1 fruit fly cellular context compared by ENCODE assay signal in genomic region chrX:3774277-3774676, dm6.
TF ChIP-seq lines count a peak whose summit lies in the region.

No protein-coding gene starts in this region.

TF ChIP-seq in whole organism, embryonic, 481 proteins besides CTCF, POLR2A, EP300 and RAD21 (continued from another document and continues in another):
- TF ChIP-seq CG30403 (GFP tag; optimal IDR thresholded peaks at IDR 0.05; lab: Kevin White, UChicago) (peak; percentile 92), CG7271 (tag; optimal IDR thresholded peaks at IDR 0.05; lab: Kevin White, UChicago) (peak; percentile 74), Pdp1 (GFP tag; optimal IDR thresholded peaks at IDR 0.05; lab: Kevin White, UChicago) (peak; percentile 80 to 92), Neu2 (GFP tag; optimal IDR thresholded peaks at IDR 0.05; lab: Kevin White, UChicago; ENCODE audit: borderline replicate concordance) (peak; percentile 38), jing (GFP tag; optimal IDR thresholded peaks at IDR 0.05; lab: Kevin White, UChicago) (peak; percentile 43), Bgb (GFP tag; IDR thresholded peaks at IDR 0.05; lab: Robert Waterston, UW; ENCODE audit: partially characterized antibody) (no peak), CG13123 (GFP tag; optimal IDR thresholded peaks at IDR 0.05; lab: Kevin White, UChicago) (peak; percentile 58), Aef1 (GFP tag; IDR thresholded peaks at IDR 0.05; lab: Robert Waterston, UW) (peak; percentile 91), Lim3 (GFP tag; IDR thresholded peaks at IDR 0.05; lab: Robert Waterston, UW) (peak; percentile 70; the same call in 1 of the 2 replicates), esg (GFP tag; conservative IDR thresholded peaks at IDR 0.05; lab: Robert Waterston, UW) (peak; percentile 88), sc (optimal IDR thresholded peaks at IDR 0.05; lab: Kevin White, UChicago) (no peak), sc (GFP tag; optimal IDR thresholded peaks at IDR 0.05; lab: Kevin White, UChicago) (peak; percentile 34), CG4854 (GFP tag; optimal IDR thresholded peaks at IDR 0.05; lab: Kevin White, UChicago) (peak; percentile 72), Hmx (GFP tag; optimal IDR thresholded peaks at IDR 0.05; lab: Kevin White, UChicago) (peak; percentile 75), phol (tag; optimal IDR thresholded peaks at IDR 0.05; lab: Kevin White, UChicago) (peak; percentile 80), oc (tag; optimal IDR thresholded peaks at IDR 0.05; lab: Kevin White, UChicago) (peak; percentile 67), nau (GFP tag; optimal IDR thresholded peaks at IDR 0.05; lab: Kevin White, UChicago) (peak; percentile 88), lov (optimal IDR thresholded peaks at IDR 0.05; lab: Kevin White, UChicago) (no peak), lov (GFP tag; IDR thresholded peaks at IDR 0.05; lab: Robert Waterston, UW) (no peak), CG14860 (GFP tag; IDR thresholded peaks at IDR 0.05; lab: Robert Waterston, UW; ENCODE audit: partially characterized antibody) (no peak), CG32532 (GFP tag; IDR thresholded peaks at IDR 0.05; lab: Robert Waterston, UW) (peak; percentile 97), CG43689 (GFP tag; IDR thresholded peaks at IDR 0.05; lab: Robert Waterston, UW) (no peak; the same call in 1 of the 2 replicates), maf-S (GFP tag; optimal IDR thresholded peaks at IDR 0.05; lab: Kevin White, UChicago) (peak; percentile 90), unpg (GFP tag; optimal IDR thresholded peaks at IDR 0.05; lab: Kevin White, UChicago) (peak; percentile 94), kah (GFP tag; optimal IDR thresholded peaks at IDR 0.05; lab: Kevin White, UChicago) (peak; percentile 72), z (GFP tag; IDR thresholded peaks at IDR 0.05; lab: Robert Waterston, UW) (no peak), CG14965 (GFP tag; optimal IDR thresholded peaks at IDR 0.05; lab: Kevin White, UChicago; ENCODE audit: borderline replicate concordance) (peak; percentile 17), pb (GFP tag; optimal IDR thresholded peaks at IDR 0.05; lab: Kevin White, UChicago) (peak; percentile 48), Gug (GFP tag; IDR thresholded peaks at IDR 0.05; lab: Robert Waterston, UW) (peak; percentile 80), dysf (GFP tag; IDR thresholded peaks at IDR 0.05; lab: Robert Waterston, UW) (peak; percentile 96), HLH4C (GFP tag; IDR thresholded peaks at IDR 0.05; lab: Robert Waterston, UW; ENCODE audit: partially characterized antibody) (no peak), sug (tag; optimal IDR thresholded peaks at IDR 0.05; lab: Kevin White, UChicago) (peak; percentile 91), BEAF-32 (GFP tag; optimal IDR thresholded peaks at IDR 0.05; lab: Kevin White, UChicago) (no peak), Hmr (GFP tag; optimal IDR thresholded peaks at IDR 0.05; lab: Kevin White, UChicago) (peak; percentile 95), Taf1 (GFP tag; IDR thresholded peaks at IDR 0.05; lab: Robert Waterston, UW) (peak; percentile 91), eyg (GFP tag; optimal IDR thresholded peaks at IDR 0.05; lab: Kevin White, UChicago) (peak; percentile 77), CG12744 (GFP tag; optimal IDR thresholded peaks at IDR 0.05; lab: Kevin White, UChicago) (peak; percentile 87), CG9609 (GFP tag; optimal IDR thresholded peaks at IDR 0.05; lab: Kevin White, UChicago) (peak; percentile 85), stwl (tag; optimal IDR thresholded peaks at IDR 0.05; lab: Kevin White, UChicago) (no peak), CG14667 (GFP tag; IDR thresholded peaks at IDR 0.05; lab: Robert Waterston, UW) (no peak; the same call in 1 of the 2 replicates), ara (GFP tag; IDR thresholded peaks at IDR 0.05; lab: Robert Waterston, UW) (peak; percentile 59; the same call in 1 of the 2 replicates), CG11093 (GFP tag; IDR thresholded peaks at IDR 0.05; lab: Robert Waterston, UW) (peak; percentile 80), CG14441 (GFP tag; IDR thresholded peaks at IDR 0.05; lab: Robert Waterston, UW) (peak; percentile 94), Trl (optimal IDR thresholded peaks at IDR 0.05; lab: Kevin White, UChicago) (no peak), Trl (GFP tag; optimal IDR thresholded peaks at IDR 0.05; lab: Kevin White, UChicago) (peak; percentile 90), CG31224 (GFP tag; IDR thresholded peaks at IDR 0.05; lab: Robert Waterston, UW) (peak; percentile 91), MESR4 (GFP tag; optimal IDR thresholded peaks at IDR 0.05; lab: Kevin White, UChicago) (peak; percentile 27), ash1 (GFP tag; optimal IDR thresholded peaks at IDR 0.05; lab: Kevin White, UChicago) (peak; percentile 75), gem (tag; optimal IDR thresholded peaks at IDR 0.05; lab: Kevin White, UChicago) (peak; percentile 94), Bteb2 (GFP tag; optimal IDR thresholded peaks at IDR 0.05; lab: Kevin White, UChicago) (peak; percentile 94), tll (GFP tag; optimal IDR thresholded peaks at IDR 0.05; lab: Kevin White, UChicago) (no peak), Drgx (GFP tag; IDR thresholded peaks at IDR 0.05; lab: Robert Waterston, UW) (peak; percentile 96), CG16779 (GFP tag; IDR thresholded peaks at IDR 0.05; lab: Robert Waterston, UW) (peak; percentile 82), CG11695 (GFP tag; IDR thresholded peaks at IDR 0.05; lab: Robert Waterston, UW) (peak; percentile 91), Blimp-1 (GFP tag; optimal IDR thresholded peaks at IDR 0.05; lab: Kevin White, UChicago) (peak; percentile 77), CG12299 (tag; optimal IDR thresholded peaks at IDR 0.05; lab: Kevin White, UChicago) (peak; percentile 88), CG2712 (tag; optimal IDR thresholded peaks at IDR 0.05; lab: Kevin White, UChicago) (peak; percentile 87), mirr (GFP tag; optimal IDR thresholded peaks at IDR 0.05; lab: Kevin White, UChicago) (peak; percentile 85), CG1792 (GFP tag; optimal IDR thresholded peaks at IDR 0.05; lab: Kevin White, UChicago) (peak; percentile 86), CG10274 (GFP tag; optimal IDR thresholded peaks at IDR 0.05; lab: Kevin White, UChicago) (peak; percentile 77), gt (GFP tag; IDR thresholded peaks at IDR 0.05; lab: Robert Waterston, UW) (no peak), pzg (GFP tag; optimal IDR thresholded peaks at IDR 0.05; lab: Kevin White, UChicago) (peak; percentile 15), CG13894 (tag; optimal IDR thresholded peaks at IDR 0.05; lab: Kevin White, UChicago) (peak; percentile 96), CG6689 (GFP tag; IDR thresholded peaks at IDR 0.05; lab: Robert Waterston, UW) (peak; percentile 91), CG7357 (GFP tag; IDR thresholded peaks at IDR 0.05; lab: Robert Waterston, UW) (peak; percentile 82), Fer1 (GFP tag; optimal IDR thresholded peaks at IDR 0.05; lab: Kevin White, UChicago) (peak; percentile 95), gcm2 (GFP tag; optimal IDR thresholded peaks at IDR 0.05; lab: Kevin White, UChicago) (peak; percentile 72), zfh1 (GFP tag; IDR thresholded peaks at IDR 0.05; lab: Robert Waterston, UW) (peak; percentile 89), wdn (GFP tag; IDR thresholded peaks at IDR 0.05; lab: Robert Waterston, UW) (peak; percentile 91), CG13624 (GFP tag; optimal IDR thresholded peaks at IDR 0.05; lab: Kevin White, UChicago) (peak; percentile 89), Usf (GFP tag; optimal IDR thresholded peaks at IDR 0.05; lab: Kevin White, UChicago) (peak; percentile 64), bigmax (GFP tag; optimal IDR thresholded peaks at IDR 0.05; lab: Kevin White, UChicago) (peak; percentile 23), CG16863 (GFP tag; optimal IDR thresholded peaks at IDR 0.05; lab: Kevin White, UChicago) (peak; percentile 81), CG17802 (tag; optimal IDR thresholded peaks at IDR 0.05; lab: Kevin White, UChicago) (peak; percentile 12), CG6854 (GFP tag; optimal IDR thresholded peaks at IDR 0.05; lab: Kevin White, UChicago) (peak; percentile 85), ranshi (GFP tag; IDR thresholded peaks at IDR 0.05; lab: Robert Waterston, UW) (peak; percentile 91), CG10209 (GFP tag; optimal IDR thresholded peaks at IDR 0.05; lab: Kevin White, UChicago) (peak; percentile 87), CG2129 (GFP tag; IDR thresholded peaks at IDR 0.05; lab: Robert Waterston, UW; ENCODE audit: partially characterized antibody) (no peak), Max (GFP tag; optimal IDR thresholded peaks at IDR 0.05; lab: Kevin White, UChicago) (peak; percentile 74), tin (GFP tag; optimal IDR thresholded peaks at IDR 0.05; lab: Kevin White, UChicago) (peak; percentile 74), Bdp1 (GFP tag; optimal IDR thresholded peaks at IDR 0.05; lab: Kevin White, UChicago) (peak; percentile 49), CHES-1-like (GFP tag; optimal IDR thresholded peaks at IDR 0.05; lab: Kevin White, UChicago) (peak; percentile 89), CG17186 (GFP tag; optimal IDR thresholded peaks at IDR 0.05; lab: Kevin White, UChicago) (no peak), CG3281 (GFP tag; optimal IDR thresholded peaks at IDR 0.05; lab: Kevin White, UChicago) (peak; percentile 95), lbe (GFP tag; optimal IDR thresholded peaks at IDR 0.05; lab: Kevin White, UChicago) (peak; percentile 73), Oli (tag; optimal IDR thresholded peaks at IDR 0.05; lab: Kevin White, UChicago) (peak; percentile 88), CG9876 (GFP tag; optimal IDR thresholded peaks at IDR 0.05; lab: Kevin White, UChicago) (peak; percentile 74), CG8290 (GFP tag; optimal IDR thresholded peaks at IDR 0.05; lab: Kevin White, UChicago) (peak; percentile 33), CG8290 (tag; optimal IDR thresholded peaks at IDR 0.05; lab: Kevin White, UChicago) (peak in 1 of 2 experiments; percentile 91), Adf1 (GFP tag; IDR thresholded peaks at IDR 0.05; lab: Robert Waterston, UW) (peak; percentile 79), ase (GFP tag; IDR thresholded peaks at IDR 0.05; lab: Robert Waterston, UW) (peak; percentile 81; the same call in 2 of the 3 replicates), tgo (GFP tag; IDR thresholded peaks at IDR 0.05; lab: Robert Waterston, UW) (peak; percentile 94), lola (GFP tag; optimal IDR thresholded peaks at IDR 0.05; lab: Kevin White, UChicago) (peak in 1 of 3 experiments; percentile 45), pum (GFP tag; optimal IDR thresholded peaks at IDR 0.05; lab: Kevin White, UChicago) (peak; percentile 78), Poxn (GFP tag; IDR thresholded peaks at IDR 0.05; lab: Robert Waterston, UW) (peak; percentile 81), dmrt11E (tag; optimal IDR thresholded peaks at IDR 0.05; lab: Kevin White, UChicago) (peak; percentile 53), Hey (tag; optimal IDR thresholded peaks at IDR 0.05; lab: Kevin White, UChicago) (peak; percentile 62), C15 (GFP tag; IDR thresholded peaks at IDR 0.05; lab: Robert Waterston, UW) (peak; percentile 83; the same call in 2 of the 3 replicates), BtbVII (GFP tag; optimal IDR thresholded peaks at IDR 0.05; lab: Kevin White, UChicago) (peak; percentile 92), CG7987 (GFP tag; optimal IDR thresholded peaks at IDR 0.05; lab: Kevin White, UChicago) (peak; percentile 86), corto (GFP tag; optimal IDR thresholded peaks at IDR 0.05; lab: Kevin White, UChicago) (no peak), CG31365 (tag; optimal IDR thresholded peaks at IDR 0.05; lab: Kevin White, UChicago) (peak; percentile 77), az2 (GFP tag; optimal IDR thresholded peaks at IDR 0.05; lab: Kevin White, UChicago) (peak; percentile 84), ap (GFP tag; IDR thresholded peaks at IDR 0.05; lab: Robert Waterston, UW) (peak; percentile 74), gfzf (GFP tag; optimal IDR thresholded peaks at IDR 0.05; lab: Kevin White, UChicago) (no peak), CG6813 (GFP tag; optimal IDR thresholded peaks at IDR 0.05; lab: Kevin White, UChicago) (peak; percentile 88), Kr (GFP tag; optimal IDR thresholded peaks at IDR 0.05; lab: Kevin White, UChicago) (no peak), ttk (GFP tag; IDR thresholded peaks at IDR 0.05; lab: Robert Waterston, UW) (peak; percentile 87; the same call in 1 of the 2 replicates), CG4282 (GFP tag; optimal IDR thresholded peaks at IDR 0.05; lab: Kevin White, UChicago) (peak; percentile 52), Scr (GFP tag; IDR thresholded peaks at IDR 0.05; lab: Robert Waterston, UW; ENCODE audit: partially characterized antibody) (no peak), unc-4 (GFP tag; IDR thresholded peaks at IDR 0.05; lab: Robert Waterston, UW; ENCODE audit: partially characterized antibody) (no peak), slou (GFP tag; optimal IDR thresholded peaks at IDR 0.05; lab: Kevin White, UChicago) (peak; percentile 68), da (GFP tag; optimal IDR thresholded peaks at IDR 0.05; lab: Kevin White, UChicago) (peak; percentile 55), CG10959 (GFP tag; IDR thresholded peaks at IDR 0.05; lab: Robert Waterston, UW) (peak; percentile 69), CG18619 (GFP tag; optimal IDR thresholded peaks at IDR 0.05; lab: Kevin White, UChicago) (peak; percentile 84), psq (GFP tag; optimal IDR thresholded peaks at IDR 0.05; lab: Kevin White, UChicago) (peak; percentile 77), chif (GFP tag; optimal IDR thresholded peaks at IDR 0.05; lab: Kevin White, UChicago) (peak; percentile 71 to 81), so (GFP tag; IDR thresholded peaks at IDR 0.05; lab: Robert Waterston, UW) (peak; percentile 94), CG10147 (GFP tag; optimal IDR thresholded peaks at IDR 0.05; lab: Kevin White, UChicago) (peak; percentile 93), CG4424 (GFP tag; optimal IDR thresholded peaks at IDR 0.05; lab: Kevin White, UChicago) (peak; percentile 81), CG11398 (GFP tag; optimal IDR thresholded peaks at IDR 0.05; lab: Kevin White, UChicago) (peak; percentile 63), pnt (GFP tag; optimal IDR thresholded peaks at IDR 0.05; lab: Kevin White, UChicago) (peak; percentile 84), nom (GFP tag; optimal IDR thresholded peaks at IDR 0.05; lab: Kevin White, UChicago) (peak; percentile 24), mam (GFP tag; optimal IDR thresholded peaks at IDR 0.05; lab: Kevin White, UChicago) (peak; percentile 97), Ssrp (tag; optimal IDR thresholded peaks at IDR 0.05; lab: Kevin White, UChicago) (peak; percentile 72), tup (GFP tag; optimal IDR thresholded peaks at IDR 0.05; lab: Kevin White, UChicago) (no peak), CG3407 (GFP tag; optimal IDR thresholded peaks at IDR 0.05; lab: Kevin White, UChicago) (peak; percentile 58), CG2120 (GFP tag; optimal IDR thresholded peaks at IDR 0.05; lab: Kevin White, UChicago) (peak; percentile 98), CG4730 (GFP tag; IDR thresholded peaks at IDR 0.05; lab: Robert Waterston, UW) (peak; percentile 93), CG30020 (tag; optimal IDR thresholded peaks at IDR 0.05; lab: Kevin White, UChicago) (peak; percentile 12), vnd (GFP tag; IDR thresholded peaks at IDR 0.05; lab: Robert Waterston, UW; ENCODE audit: partially characterized antibody) (no peak)
